Worm (Caenorhabditis elegans) whole organism, L1 larva: ENCODE measurements around the gene F56A11.4.

Source experiments
- C04F5.9 ChIP-seq: sonication (generic microtip); optimal IDR thresholded peaks from 2 replicates; lab custom pipeline; 2016; ENCODE audit warnings: missing genetic modification characterization, missing compliant biosample characterization
- C16A3.4 ChIP-seq: fragments of 150-350 bp; optimal IDR thresholded peaks from 2 replicates; lab custom pipeline; 2014; ENCODE audit warnings: missing biosample characterization, missing genetic modification characterization
- F16B12.6 ChIP-seq: fragments of 150-350 bp; optimal IDR thresholded peaks from 2 replicates; lab custom pipeline; 2014; ENCODE audit warnings: missing biosample characterization, missing genetic modification characterization
- Y116A8C.19 ChIP-seq: sonication (generic microtip); optimal IDR thresholded peaks from 2 replicates; lab custom pipeline; 2016; ENCODE audit warnings: missing compliant biosample characterization, missing genetic modification characterization, borderline replicate concordance
- aha-1 ChIP-seq: fragments of 150-350 bp; optimal IDR thresholded peaks from 2 replicates; lab custom pipeline; 2014; ENCODE audit warnings: missing biosample characterization, missing genetic modification characterization
- alr-1 ChIP-seq: fragments of 200-800 bp; sonication (Bioruptor generic); optimal IDR thresholded peaks from 2 replicates; lab custom pipeline; 2018; ENCODE audit warnings: borderline replicate concordance, mild to moderate bottlenecking, missing genetic modification characterization, missing compliant biosample characterization
- aly-2 ChIP-seq: fragments of 150-350 bp; optimal IDR thresholded peaks from 2 replicates; lab custom pipeline; 2014; ENCODE audit warnings: missing biosample characterization, missing genetic modification characterization
- ama-1 ChIP-seq: fragments of 150-350 bp; optimal IDR thresholded peaks from 2 replicates; lab custom pipeline; 2014
- ceh-82 ChIP-seq, 3 experiments: fragments of 150-350 bp in 1 of 3; sonication (generic microtip) in 2 of 3; optimal IDR thresholded peaks; 2 replicates each; lab custom pipeline; 2014 to 2017; ENCODE audit warnings: missing biosample characterization in 3 of 3, missing genetic modification characterization in 3 of 3
- ces-1 ChIP-seq: fragments of 150-350 bp; optimal IDR thresholded peaks from 2 replicates; lab custom pipeline; 2014; ENCODE audit warnings: missing biosample characterization, missing genetic modification reagents, missing genetic modification characterization
- dpl-1 ChIP-seq, 3 experiments: fragments of 150-350 bp in 2 of 3; sonication (generic microtip) in 1 of 3; optimal IDR thresholded peaks; 2 replicates each; lab custom pipeline; 2014 to 2017; ENCODE audit warnings: missing biosample characterization in 3 of 3, missing genetic modification characterization in 3 of 3, missing genetic modification reagents in 3 of 3
- egl-13 ChIP-seq: sonication (generic microtip); optimal IDR thresholded peaks from 2 replicates; lab custom pipeline; 2016; ENCODE audit warnings: missing genotype, missing genetic modification reagents, missing genetic modification characterization, missing compliant biosample characterization
- egl-27 ChIP-seq, 2 experiments: fragments of 150-350 bp in 1 of 2; sonication (generic microtip); optimal IDR thresholded peaks; 3 replicates each; lab custom pipeline; 2017 to 2018; ENCODE audit warnings: missing biosample characterization in 2 of 2, missing genetic modification characterization in 2 of 2, missing genetic modification reagents in 2 of 2
- elt-2 ChIP-seq: sonication (generic microtip); optimal IDR thresholded peaks from 2 replicates; lab custom pipeline; 2016; ENCODE audit warnings: missing genetic modification characterization, mild to moderate bottlenecking, inconsistent platforms, missing compliant biosample characterization, missing genetic modification reagents
- fkh-10 ChIP-seq: sonication (generic microtip); optimal IDR thresholded peaks from 2 replicates; lab custom pipeline; 2017; ENCODE audit warnings: missing biosample characterization, missing genetic modification reagents, missing genetic modification characterization
- fkh-4 ChIP-seq: sonication (generic microtip); optimal IDR thresholded peaks from 2 replicates; lab custom pipeline; 2016; ENCODE audit warnings: missing compliant biosample characterization, missing genetic modification characterization, borderline replicate concordance
- fkh-8 ChIP-seq: sonication (generic microtip); optimal IDR thresholded peaks from 2 replicates; lab custom pipeline; 2016; ENCODE audit warnings: mild to moderate bottlenecking, missing genetic modification characterization, missing compliant biosample characterization
- grh-1 ChIP-seq: fragments of 200-800 bp; sonication (Bioruptor generic); IDR thresholded peaks from 2 replicates; pipeline ENCODE4 v1.3.6; 2022; ENCODE audit warnings: missing genetic modification reagents, missing genetic modification characterization, missing compliant biosample characterization
- hpl-2 ChIP-seq: fragments of 150-350 bp; optimal IDR thresholded peaks from 2 replicates; lab custom pipeline; 2014; ENCODE audit warnings: missing biosample characterization, missing genetic modification reagents, missing genetic modification characterization
- isw-1 ChIP-seq: fragments of 200-800 bp; sonication (Bioruptor generic); IDR thresholded peaks from 2 replicates; pipeline ENCODE4 v1.3.6; 2022; ENCODE audit warnings: missing genetic modification characterization, missing compliant biosample characterization
- lin-13 ChIP-seq: fragments of 150-350 bp; optimal IDR thresholded peaks from 2 replicates; lab custom pipeline; 2014; ENCODE audit warnings: missing biosample characterization, missing genetic modification reagents, missing genetic modification characterization
- lin-14 ChIP-seq: fragments of 200-800 bp; sonication (Bioruptor generic); optimal IDR thresholded peaks from 2 replicates; lab custom pipeline; 2018; ENCODE audit warnings: mild to moderate bottlenecking, missing genetic modification characterization, moderate library complexity, missing compliant biosample characterization
- lin-15B ChIP-seq: fragments of 150-350 bp; sonication (generic microtip); optimal IDR thresholded peaks from 3 replicates; lab custom pipeline; 2014; ENCODE audit warnings: missing biosample characterization, missing genetic modification characterization
- lin-39 ChIP-seq: fragments of 150-350 bp; optimal IDR thresholded peaks from 2 replicates; lab custom pipeline; 2014; ENCODE audit warnings: missing biosample characterization, missing genetic modification reagents, missing genetic modification characterization
- lir-3 ChIP-seq: sonication (generic microtip); optimal IDR thresholded peaks from 2 replicates; lab custom pipeline; 2016; ENCODE audit warnings: mild to moderate bottlenecking, missing genetic modification characterization, moderate library complexity, missing compliant biosample characterization; ENCODE audit not compliant: poor library complexity
- lsy-2 ChIP-seq, 2 experiments: fragments of 150-350 bp; optimal IDR thresholded peaks; 2 replicates each; lab custom pipeline; 2014; ENCODE audit warnings: missing biosample characterization in 2 of 2, missing genetic modification characterization in 2 of 2
- mdl-1 ChIP-seq, 2 experiments: fragments of 150-350 bp; optimal IDR thresholded peaks; 2 replicates each; lab custom pipeline; 2014 to 2017; ENCODE audit warnings: missing biosample characterization in 2 of 2, missing genetic modification characterization in 2 of 2, inconsistent platforms in 1 of 2
- mep-1 ChIP-seq: fragments of 150-350 bp; optimal IDR thresholded peaks from 2 replicates; lab custom pipeline; 2014; ENCODE audit warnings: missing biosample characterization, missing genetic modification characterization
- nhr-12 ChIP-seq: sonication (generic microtip); optimal IDR thresholded peaks from 2 replicates; lab custom pipeline; 2017; ENCODE audit warnings: missing biosample characterization, missing genetic modification characterization
- nhr-19 ChIP-seq: fragments of 200-800 bp; sonication (Bioruptor generic); conservative IDR thresholded peaks from 2 replicates; pipeline ENCODE4 v1.3.6; 2022; ENCODE audit warnings: missing genetic modification characterization, missing compliant biosample characterization
- nhr-20 ChIP-seq: sonication (generic microtip); optimal IDR thresholded peaks from 2 replicates; lab custom pipeline; 2016; ENCODE audit warnings: mild to moderate bottlenecking, missing genetic modification characterization, missing compliant biosample characterization
- nhr-237 ChIP-seq: fragments of 150-350 bp; optimal IDR thresholded peaks from 2 replicates; lab custom pipeline; 2014; ENCODE audit warnings: missing biosample characterization, missing genetic modification characterization
- nhr-84 ChIP-seq: sonication (generic microtip); optimal IDR thresholded peaks from 2 replicates; lab custom pipeline; 2017; ENCODE audit warnings: missing biosample characterization, missing genetic modification characterization
- nhr-85 ChIP-seq: sonication (generic microtip); peaks from one replicate; lab custom pipeline; 2016; ENCODE audit warnings: missing genetic modification characterization, inconsistent platforms, missing compliant biosample characterization
- nhr-90 ChIP-seq: sonication (generic microtip); optimal IDR thresholded peaks from 2 replicates; lab custom pipeline; 2016; ENCODE audit warnings: mild to moderate bottlenecking, missing genetic modification characterization, missing compliant biosample characterization; ENCODE audit not compliant: poor library complexity
- pax-3 ChIP-seq: fragments of 200-800 bp; sonication (Bioruptor generic); optimal IDR thresholded peaks from 2 replicates; lab custom pipeline; 2018; ENCODE audit warnings: mild to moderate bottlenecking, missing genetic modification characterization, moderate library complexity, missing compliant biosample characterization
- pqm-1 ChIP-seq: sonication (generic microtip); optimal IDR thresholded peaks from 3 replicates; lab custom pipeline; 2017; ENCODE audit warnings: missing biosample characterization, missing genetic modification characterization
- rnt-1 ChIP-seq: sonication (generic microtip); optimal IDR thresholded peaks from 2 replicates; lab custom pipeline; 2016; ENCODE audit warnings: mild to moderate bottlenecking, missing genetic modification characterization, moderate library complexity, missing compliant biosample characterization
- snpc-4 ChIP-seq: fragments of 150-350 bp; optimal IDR thresholded peaks from 2 replicates; lab custom pipeline; 2014; ENCODE audit warnings: missing biosample characterization, missing genetic modification characterization
- snu-23 ChIP-seq: sonication (generic microtip); optimal IDR thresholded peaks from 2 replicates; lab custom pipeline; 2016; ENCODE audit warnings: missing genetic modification characterization, missing compliant biosample characterization
- sox-4 ChIP-seq: sonication (generic microtip); optimal IDR thresholded peaks from 2 replicates; lab custom pipeline; 2016; ENCODE audit warnings: missing genetic modification characterization, missing compliant biosample characterization
- sup-37 ChIP-seq: fragments of 200-800 bp; sonication (Bioruptor generic); optimal IDR thresholded peaks from 2 replicates; lab custom pipeline; 2018; ENCODE audit warnings: mild to moderate bottlenecking, missing genetic modification characterization, missing compliant biosample characterization
- tbx-2 ChIP-seq: sonication (generic microtip); optimal IDR thresholded peaks from 2 replicates; lab custom pipeline; 2016; ENCODE audit warnings: missing genetic modification characterization, missing compliant biosample characterization
- tlp-1 ChIP-seq: fragments of 150-350 bp; optimal IDR thresholded peaks from 2 replicates; lab custom pipeline; 2014; ENCODE audit warnings: missing biosample characterization, missing genetic modification characterization
- unc-130 ChIP-seq: fragments of 150-350 bp; optimal IDR thresholded peaks from 2 replicates; lab custom pipeline; 2017; ENCODE audit warnings: missing biosample characterization, missing genetic modification characterization, inconsistent platforms
- unc-86 ChIP-seq: sonication (generic microtip); optimal IDR thresholded peaks from 2 replicates; lab custom pipeline; 2016; ENCODE audit warnings: missing genetic modification characterization, missing compliant biosample characterization
- zag-1 ChIP-seq: fragments of 150-350 bp; optimal IDR thresholded peaks from 2 replicates; lab custom pipeline; 2014; ENCODE audit warnings: missing biosample characterization, missing genetic modification characterization
- ztf-11 ChIP-seq, 2 experiments: sonication (generic microtip); optimal IDR thresholded peaks; 2 replicates each; lab custom pipeline; 2016 to 2017; ENCODE audit warnings: missing genetic modification characterization in 2 of 2, missing biosample characterization in 1 of 2, missing compliant biosample characterization in 1 of 2
- ztf-4 ChIP-seq: fragments of 150-350 bp; optimal IDR thresholded peaks from 2 replicates; lab custom pipeline; 2014; ENCODE audit warnings: missing biosample characterization, missing genetic modification characterization

Gene F56A11.4

DNA sequence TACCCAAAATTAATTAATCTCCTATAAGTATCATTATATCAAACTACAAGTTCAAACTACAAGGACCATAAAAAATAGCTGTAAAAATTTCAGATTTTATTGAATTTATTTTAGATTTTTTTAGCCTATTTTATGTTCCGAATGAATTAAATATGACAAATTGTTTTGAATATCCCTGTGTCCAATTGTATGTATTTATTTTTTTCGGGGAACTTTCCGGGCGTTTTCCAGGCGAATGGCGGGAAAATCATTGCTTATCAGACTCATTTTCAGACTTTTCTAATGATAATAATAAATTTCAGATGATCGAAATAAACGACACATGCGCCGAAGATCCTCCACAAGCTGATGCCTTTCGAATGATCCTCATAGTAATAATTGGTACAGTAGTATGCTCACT, at the start of gene F56A11.4:
Gene F56A11.4 (plus strand): TSS at position 301 of the 400 bp plus-strand sequence.
- TF ChIP-seq nhr-84 (tag; lab: Kevin White, UChicago) (no peak), dpl-1 (GFP tag; optimal IDR thresholded peaks at IDR 0.05; lab: Kevin White, UChicago) (no peak), ztf-11 (tag; optimal IDR thresholded peaks at IDR 0.05; lab: Kevin White, UChicago) (no peak), lin-39 (no peak), pqm-1 (no peak), ceh-82 (tag; optimal IDR thresholded peaks at IDR 0.05; lab: Kevin White, UChicago) (no peak), zag-1 (tag; lab: Kevin White, UChicago) (no peak), lir-3 (tag; lab: Kevin White, UChicago) (no peak), fkh-4 (tag; lab: Kevin White, UChicago) (no peak), isw-1 (GFP tag; lab: Robert Waterston, UW) (no peak), snu-23 (GFP tag; lab: Kevin White, UChicago) (no peak), tlp-1 (tag; lab: Kevin White, UChicago) (no peak), aly-2 (no peak), F16B12.6 (no peak), fkh-10 (GFP tag; lab: Kevin White, UChicago) (no peak)

DNA sequence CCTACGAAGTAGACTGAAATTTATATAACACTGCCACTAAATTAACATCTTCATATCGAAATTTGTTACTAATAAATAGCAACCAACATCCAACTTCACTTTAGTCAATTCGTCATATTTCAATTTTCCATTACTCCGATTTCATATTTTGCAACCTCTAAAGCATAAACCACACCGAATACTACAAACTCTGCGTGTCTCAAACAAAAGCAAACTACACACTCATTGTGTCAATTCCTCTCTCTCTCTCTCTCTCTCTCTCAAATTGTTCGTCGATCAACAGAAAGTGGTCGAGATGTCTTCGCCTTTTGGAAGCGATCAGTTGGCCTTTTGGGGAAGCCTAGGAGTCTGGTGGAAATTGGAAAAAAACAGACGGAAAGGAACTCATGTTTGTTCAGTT, 43.6 kb upstream of the F56A11.4 start:
- TF ChIP-seq lin-14 (GFP tag; lab: Kevin White, UChicago), result no peak
- TF ChIP-seq egl-27 (tag; optimal IDR thresholded peaks at IDR 0.05; lab: Kevin White, UChicago), result no peak
- TF ChIP-seq lin-13 (GFP tag; lab: Kevin White, UChicago), result no peak
- TF ChIP-seq egl-13 (tag; lab: Kevin White, UChicago), result no peak
- no peak for TF ChIP-seq snu-23 (GFP tag; lab: Kevin White, UChicago)
- TF ChIP-seq nhr-85 (tag; lab: Kevin White, UChicago), result no peak
- no peak for TF ChIP-seq alr-1 (tag; lab: Kevin White, UChicago)
- no peak for TF ChIP-seq lin-15B (tag; lab: Kevin White, UChicago)
- TF ChIP-seq C04F5.9, result no peak
- no peak for TF ChIP-seq hpl-2 (GFP tag; lab: Kevin White, UChicago)
- no peak for TF ChIP-seq fkh-8 (tag; lab: Kevin White, UChicago)
- no peak for TF ChIP-seq sup-37 (GFP tag; lab: Kevin White, UChicago)

DNA sequence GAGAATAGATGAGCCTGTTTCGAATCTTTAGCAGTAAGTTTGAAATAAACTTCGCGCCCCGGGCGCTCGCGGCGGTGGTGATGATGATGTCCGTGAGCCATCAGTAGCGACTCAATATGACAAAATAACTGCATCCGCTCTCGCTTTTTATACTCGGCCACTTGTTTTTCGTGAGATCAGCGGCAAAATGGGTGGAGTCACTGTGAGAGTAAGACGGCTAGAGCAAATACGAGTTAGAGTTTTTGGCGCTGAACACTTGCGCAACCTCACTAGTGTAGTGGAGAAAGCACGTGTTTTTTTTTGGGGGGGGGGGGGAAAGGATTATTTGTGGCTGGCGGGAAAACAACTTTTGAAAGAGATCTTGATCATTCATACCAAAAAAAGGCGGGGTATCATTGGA, 41.7 kb upstream of the F56A11.4 start, which contains the start of gene W03G1.5:
Gene W03G1.5 (minus strand): TSS at position 101 of the 400 bp plus-strand sequence.
- TF ChIP-seq nhr-90 (tag; lab: Kevin White, UChicago), result no peak
- no peak for TF ChIP-seq elt-2
- no peak for TF ChIP-seq Y116A8C.19
- no peak for TF ChIP-seq nhr-20
- no peak for TF ChIP-seq zag-1 (tag; lab: Kevin White, UChicago)
- no peak for TF ChIP-seq F16B12.6
- TF ChIP-seq unc-86, result no peak
- TF ChIP-seq egl-13 (tag; lab: Kevin White, UChicago), result no peak
- no peak for TF ChIP-seq sup-37 (GFP tag; lab: Kevin White, UChicago)
- no peak for TF ChIP-seq snpc-4 (tag; lab: Kevin White, UChicago)
- no peak for TF ChIP-seq nhr-85 (tag; lab: Kevin White, UChicago)
- TF ChIP-seq grh-1 (GFP tag; lab: Robert Waterston, UW), result no peak
- TF ChIP-seq lsy-2 (tag; optimal IDR thresholded peaks at IDR 0.05; lab: Kevin White, UChicago), result no peak
- TF ChIP-seq mdl-1 (tag; optimal IDR thresholded peaks at IDR 0.05; lab: Kevin White, UChicago), result peak in 1 of 2 experiments; percentile 9
- TF ChIP-seq hpl-2 (GFP tag; lab: Kevin White, UChicago), result no peak
- no peak for TF ChIP-seq nhr-19
- TF ChIP-seq alr-1 (tag; lab: Kevin White, UChicago), result no peak
- TF ChIP-seq unc-130 (tag; lab: Kevin White, UChicago), result no peak
- TF ChIP-seq mep-1, result no peak
- no peak for TF ChIP-seq ces-1
- no peak for TF ChIP-seq nhr-84 (tag; lab: Kevin White, UChicago)
- TF ChIP-seq ama-1 (lab: Kevin White, UChicago), result no peak
- TF ChIP-seq tbx-2 (tag; lab: Kevin White, UChicago), result no peak
- TF ChIP-seq lin-15B (tag; lab: Kevin White, UChicago), result no peak
- no peak for TF ChIP-seq rnt-1 (tag; lab: Kevin White, UChicago)
- TF ChIP-seq nhr-237 (tag; lab: Kevin White, UChicago), result no peak
- TF ChIP-seq ztf-4 (tag; lab: Kevin White, UChicago), result no peak
- no peak for TF ChIP-seq C16A3.4
- no peak for TF ChIP-seq aha-1
- TF ChIP-seq fkh-8 (tag; lab: Kevin White, UChicago), result peak; percentile 25
- no peak for TF ChIP-seq sox-4
- TF ChIP-seq pax-3 (tag; lab: Kevin White, UChicago), result no peak
- TF ChIP-seq nhr-12 (tag; lab: Kevin White, UChicago), result no peak
- TF ChIP-seq dpl-1 (GFP tag; optimal IDR thresholded peaks at IDR 0.05; lab: Kevin White, UChicago), result peak in 1 of 3 experiments; percentile 13
